Worm (Caenorhabditis elegans): Measurements from ENCODE around the gene ZK892.4.

DNA sequence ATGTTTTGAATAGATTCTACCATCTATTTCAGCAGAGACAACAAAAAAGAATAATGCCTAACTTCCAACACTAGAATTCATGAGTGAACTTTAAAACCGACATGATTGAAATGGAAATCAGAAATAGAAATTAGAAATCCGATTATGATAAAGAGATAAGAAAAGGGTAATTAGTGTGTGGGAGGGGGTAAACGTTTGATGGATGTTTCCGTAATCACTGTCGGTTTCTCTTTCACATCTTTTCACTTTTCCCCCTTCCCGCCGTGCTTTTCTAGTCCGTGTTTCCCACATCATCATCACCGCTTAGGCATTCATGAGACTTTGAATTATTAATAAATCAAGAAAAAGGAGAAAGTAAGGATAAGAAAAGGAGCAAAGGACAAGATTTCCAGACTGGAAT is 39.3 kb downstream of the ZK892.4 start:
- no peak for TF ChIP-seq aly-2 (tag; optimal IDR thresholded peaks at IDR 0.05)
- no peak for TF ChIP-seq ama-1 (optimal IDR thresholded peaks at IDR 0.05)
- TF ChIP-seq jun-1 (tag; optimal IDR thresholded peaks at IDR 0.05) = no peak
- TF ChIP-seq elt-2 (tag; optimal IDR thresholded peaks at IDR 0.05) = no peak
- no peak for TF ChIP-seq lin-39 (tag; optimal IDR thresholded peaks at IDR 0.05)
- no peak for TF ChIP-seq egl-27 (tag; optimal IDR thresholded peaks at IDR 0.05)
- TF ChIP-seq tbx-2 (tag; optimal IDR thresholded peaks at IDR 0.05) = no peak

Measured in whole organism, L3 larva.